Worm (Caenorhabditis elegans): ENCODE data around the gene gln-5.

Gene gln-5

ce11 chrIV:17285263-17285662 lies 11.8 kb upstream of the gln-5 start:
- TF ChIP-seq sem-2 (GFP tag; optimal IDR thresholded peaks at IDR 0.05) (no peak), elt-3 (tag; optimal IDR thresholded peaks at IDR 0.05) (no peak), zip-8 (tag; optimal IDR thresholded peaks at IDR 0.05) (peak; percentile 10), ces-1 (GFP tag; optimal IDR thresholded peaks at IDR 0.05) (no peak)

ce11 chrIV:17284099-17284498 lies 10.6 kb upstream of the gln-5 start, which contains the start of gene nra-1:
nra-1 (minus strand) TSS chrIV:17284199.
- TF ChIP-seq sem-2 (GFP tag; optimal IDR thresholded peaks at IDR 0.05): no peak
- no peak for TF ChIP-seq unc-62 (GFP tag; optimal IDR thresholded peaks at IDR 0.05)
- no peak for TF ChIP-seq tbx-8 (GFP tag; optimal IDR thresholded peaks at IDR 0.05)
- TF ChIP-seq mls-2 (tag; optimal IDR thresholded peaks at IDR 0.05): no peak

- TF ChIP-seq ces-1 (GFP tag; optimal IDR thresholded peaks at IDR 0.05) (peak; percentile 22), mls-2 (tag; optimal IDR thresholded peaks at IDR 0.05) (no peak)
Measured at ce11 chrIV:17281060-17282021, 7.9 kb upstream of the gln-5 start.

DNA sequence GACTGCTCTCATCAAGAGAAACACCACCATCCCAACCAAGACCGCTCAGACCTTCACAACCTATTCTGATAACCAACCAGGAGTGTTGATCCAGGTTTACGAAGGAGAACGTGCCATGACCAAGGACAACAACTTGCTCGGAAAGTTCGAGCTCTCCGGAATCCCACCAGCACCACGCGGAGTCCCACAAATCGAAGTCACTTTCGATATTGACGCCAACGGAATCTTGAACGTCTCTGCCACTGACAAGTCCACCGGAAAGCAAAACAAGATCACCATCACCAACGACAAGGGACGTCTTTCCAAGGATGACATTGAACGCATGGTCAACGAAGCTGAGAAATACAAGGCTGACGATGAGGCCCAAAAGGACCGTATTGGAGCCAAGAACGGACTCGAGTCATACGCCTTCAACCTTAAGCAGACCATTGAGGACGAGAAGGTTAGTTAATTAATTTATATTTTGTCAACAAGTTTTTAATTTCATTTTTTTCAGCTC lies 7.0 kb upstream of the gln-5 start:
- TF ChIP-seq ces-1 (GFP tag; optimal IDR thresholded peaks at IDR 0.05): no peak
- TF ChIP-seq nhr-2 (tag; optimal IDR thresholded peaks at IDR 0.05): no peak
- TF ChIP-seq ceh-43 (GFP tag; optimal IDR thresholded peaks at IDR 0.05): no peak
- TF ChIP-seq ztf-11 (tag; optimal IDR thresholded peaks at IDR 0.05): no peak
- no peak for TF ChIP-seq mab-5 (tag; optimal IDR thresholded peaks at IDR 0.05)
- TF ChIP-seq ceh-39 (tag; optimal IDR thresholded peaks at IDR 0.05): no peak
- TF ChIP-seq tbx-8 (GFP tag; optimal IDR thresholded peaks at IDR 0.05): no peak
- no peak for TF ChIP-seq zip-8 (tag; optimal IDR thresholded peaks at IDR 0.05)
- no peak for TF ChIP-seq hlh-1 (tag; optimal IDR thresholded peaks at IDR 0.05)

- no peak for TF ChIP-seq unc-62 (GFP tag; optimal IDR thresholded peaks at IDR 0.05)
- TF ChIP-seq sem-2 (GFP tag; optimal IDR thresholded peaks at IDR 0.05): no peak
- TF ChIP-seq ztf-11 (tag; optimal IDR thresholded peaks at IDR 0.05): no peak
- TF ChIP-seq mls-2 (tag; optimal IDR thresholded peaks at IDR 0.05): no peak
- no peak for TF ChIP-seq unc-39 (tag; optimal IDR thresholded peaks at IDR 0.05)
- TF ChIP-seq M03D4.4 (tag; optimal IDR thresholded peaks at IDR 0.05): no peak
- TF ChIP-seq lin-32 (GFP tag; optimal IDR thresholded peaks at IDR 0.05): no peak
- no peak for TF ChIP-seq elt-1 (tag; optimal IDR thresholded peaks at IDR 0.05; ENCODE audit: borderline replicate concordance, insufficient read depth)
- no peak for TF ChIP-seq flh-1 (GFP tag; optimal IDR thresholded peaks at IDR 0.05)
- TF ChIP-seq mep-1 (tag; optimal IDR thresholded peaks at IDR 0.05): no peak
- TF ChIP-seq lsy-2 (tag; optimal IDR thresholded peaks at IDR 0.05): no peak
- no peak for TF ChIP-seq unc-120 (tag; optimal IDR thresholded peaks at IDR 0.05; ENCODE audit: poor library complexity, severe bottlenecking)
- no peak for TF ChIP-seq nhr-2 (tag; optimal IDR thresholded peaks at IDR 0.05)
- no peak for TF ChIP-seq nhr-12 (tag; optimal IDR thresholded peaks at IDR 0.05)
Measured at ce11 chrIV:17279592-17280440, 6.4 kb upstream of the gln-5 start.

- no peak for TF ChIP-seq tbx-8 (GFP tag; optimal IDR thresholded peaks at IDR 0.05)
Measured at ce11 chrIV:17278861-17279591, 5.6 kb upstream of the gln-5 start, which contains the start of gene hsp-1. hsp-1 (plus strand) TSS chrIV:17278959.

DNA sequence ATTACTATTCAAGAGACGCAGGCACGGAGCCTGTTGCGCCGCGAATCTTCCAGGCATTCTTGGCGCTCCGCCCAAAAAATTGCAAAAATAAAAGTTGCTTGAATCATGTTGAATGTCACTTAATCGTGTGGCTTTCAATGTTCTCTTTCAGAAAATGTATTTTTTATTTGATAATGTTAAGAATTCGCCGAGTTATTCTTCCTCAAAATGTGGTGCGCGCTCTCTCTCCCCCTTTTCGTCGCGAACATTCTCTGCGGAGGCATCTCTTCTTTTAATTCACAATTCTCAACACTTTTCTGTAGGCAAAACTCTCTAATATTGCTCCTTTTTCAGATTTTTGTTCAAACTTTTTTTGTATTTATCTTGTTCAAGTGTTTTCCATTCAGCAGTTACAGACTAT lies 4.9 kb upstream of the gln-5 start:
- TF ChIP-seq M03D4.4 (tag; optimal IDR thresholded peaks at IDR 0.05): peak; percentile 90
- peak; percentile 87 for TF ChIP-seq drap-1 (GFP tag; optimal IDR thresholded peaks at IDR 0.05)
- no peak for TF ChIP-seq nhr-28 (tag; optimal IDR thresholded peaks at IDR 0.05)
- peak; percentile 89 for TF ChIP-seq lsy-2 (tag; optimal IDR thresholded peaks at IDR 0.05)
- peak; percentile 94 for TF ChIP-seq pha-4 (tag; optimal IDR thresholded peaks at IDR 0.05)
- TF ChIP-seq unc-62 (GFP tag; optimal IDR thresholded peaks at IDR 0.05): peak; percentile 91
- no peak for TF ChIP-seq bed-3 (GFP tag; optimal IDR thresholded peaks at IDR 0.05)
- TF ChIP-seq nhr-237 (tag; optimal IDR thresholded peaks at IDR 0.05): peak; percentile 97
- peak; percentile 89 for TF ChIP-seq ceh-43 (GFP tag; optimal IDR thresholded peaks at IDR 0.05)
- TF ChIP-seq blmp-1 (tag; optimal IDR thresholded peaks at IDR 0.05): peak; percentile 23
- no peak for TF ChIP-seq zip-8 (tag; optimal IDR thresholded peaks at IDR 0.05)
- TF ChIP-seq sem-2 (GFP tag; optimal IDR thresholded peaks at IDR 0.05): peak; percentile 20
- peak; percentile 99 for TF ChIP-seq lin-13 (tag; optimal IDR thresholded peaks at IDR 0.05)
- peak; percentile 10 for TF ChIP-seq lin-32 (GFP tag; optimal IDR thresholded peaks at IDR 0.05)
- peak; percentile 68 for TF ChIP-seq mab-5 (tag; optimal IDR thresholded peaks at IDR 0.05)
- TF ChIP-seq ceh-83 (GFP tag; optimal IDR thresholded peaks at IDR 0.05): peak; percentile 79
- TF ChIP-seq ces-1 (GFP tag; optimal IDR thresholded peaks at IDR 0.05): peak; percentile 95
- peak; percentile 83 for TF ChIP-seq ztf-11 (tag; optimal IDR thresholded peaks at IDR 0.05)
- peak; percentile 7 for TF ChIP-seq elt-1 (tag; optimal IDR thresholded peaks at IDR 0.05; ENCODE audit: borderline replicate concordance, insufficient read depth)
- TF ChIP-seq elt-3 (tag; optimal IDR thresholded peaks at IDR 0.05): no peak

All from whole organism, mixed stage, embryonic.